Worm (Caenorhabditis elegans) whole organism, L1 larva: ENCODE data around the gene srh-178.

Source experiments
- lin-13 ChIP-seq: fragments of 150-350 bp; optimal IDR thresholded peaks from 2 replicates; lab custom pipeline; 2014; ENCODE audit warnings: missing biosample characterization, missing genetic modification reagents, missing genetic modification characterization
- lsy-2 ChIP-seq, 2 experiments: fragments of 150-350 bp; optimal IDR thresholded peaks; 2 replicates each; lab custom pipeline; 2014; ENCODE audit warnings: missing biosample characterization in 2 of 2, missing genetic modification characterization in 2 of 2
- pax-3 ChIP-seq: fragments of 200-800 bp; sonication (Bioruptor generic); optimal IDR thresholded peaks from 2 replicates; lab custom pipeline; 2018; ENCODE audit warnings: mild to moderate bottlenecking, missing genetic modification characterization, moderate library complexity, missing compliant biosample characterization
- unc-62 ChIP-seq: fragments of 150-350 bp; optimal IDR thresholded peaks from 2 replicates; lab custom pipeline; 2014; ENCODE audit warnings: missing biosample characterization, missing genetic modification reagents, missing genetic modification characterization

DNA sequence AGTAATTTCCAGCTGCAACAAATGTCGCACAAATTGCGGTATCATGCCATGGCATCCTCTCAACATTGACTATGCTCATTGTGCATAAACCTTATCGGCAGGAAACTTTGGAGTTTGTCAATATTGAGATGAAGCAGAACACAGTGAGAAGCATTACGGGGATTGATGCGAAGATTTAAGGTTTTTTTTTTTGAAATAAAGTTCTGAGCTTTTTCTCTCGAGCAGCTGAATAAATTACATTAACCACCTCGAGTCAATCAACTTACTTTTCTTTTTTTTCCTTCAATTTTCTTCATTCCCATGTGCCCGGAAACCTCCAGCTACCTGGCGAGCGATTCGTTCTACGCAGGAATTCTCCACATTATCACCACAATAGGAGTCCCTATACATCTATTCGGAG, 4.0 kb downstream of the srh-178 start, which contains the start of gene srh-179:
- TF ChIP-seq lin-13 (GFP tag; lab: Kevin White, UChicago), result no peak
- no peak for TF ChIP-seq lsy-2 (tag; optimal IDR thresholded peaks at IDR 0.05; lab: Kevin White, UChicago)
- no peak for TF ChIP-seq unc-62 (GFP tag; lab: Kevin White, UChicago)
- no peak for TF ChIP-seq pax-3 (tag; lab: Kevin White, UChicago)
